Worm (Caenorhabditis elegans) whole organism, L2 larva: ENCODE results near the gene W01B6.8.

Source experiments
- aly-2 ChIP-seq: fragments of 150-350 bp; optimal IDR thresholded peaks from 2 replicates; lab custom pipeline; 2014; ENCODE audit warnings: missing biosample characterization, missing genetic modification characterization
- ama-1 ChIP-seq: fragments of 150-350 bp; optimal IDR thresholded peaks from 2 replicates; lab custom pipeline; 2018; ENCODE audit warnings: inconsistent platforms
- crh-2 ChIP-seq: sonication (generic microtip); optimal IDR thresholded peaks from 2 replicates; lab custom pipeline; 2017; ENCODE audit warnings: missing biosample characterization, missing genetic modification characterization
- mdl-1 ChIP-seq, 2 experiments: fragments of 150-350 bp in 1 of 2; sonication (generic microtip) in 1 of 2; optimal IDR thresholded peaks; 2 replicates each; lab custom pipeline; 2017; ENCODE audit warnings: missing biosample characterization in 2 of 2, missing genetic modification characterization in 2 of 2
- nhr-237 ChIP-seq: fragments of 150-350 bp; optimal IDR thresholded peaks from 2 replicates; lab custom pipeline; 2014; ENCODE audit warnings: missing biosample characterization, missing genetic modification characterization

ce11 chrIV:10116765-10117164 lies 32.6 kb upstream of the W01B6.8 start:
- no peak for TF ChIP-seq crh-2 (tag; lab: Kevin White, UChicago)
- TF ChIP-seq mdl-1 (tag; optimal IDR thresholded peaks at IDR 0.05; lab: Kevin White, UChicago) = no peak
- no peak for TF ChIP-seq aly-2 (tag; lab: Kevin White, UChicago)
- TF ChIP-seq ama-1 (lab: Kevin White, UChicago) = no peak
- TF ChIP-seq nhr-237 (tag; lab: Kevin White, UChicago) = no peak
